Fruit fly (Drosophila melanogaster) S2 (cell line): ENCODE data around the gene mag.

Experiments
- CG8478 ChIP-seq: fragments of >200 bp; optimal IDR thresholded peaks from 2 replicates; lab custom pipeline; 2018
- CTCF ChIP-seq, 2 experiments: fragments of >200 bp; optimal IDR thresholded peaks; 2 replicates each; lab custom pipeline; 2018

mag gene

DNA sequence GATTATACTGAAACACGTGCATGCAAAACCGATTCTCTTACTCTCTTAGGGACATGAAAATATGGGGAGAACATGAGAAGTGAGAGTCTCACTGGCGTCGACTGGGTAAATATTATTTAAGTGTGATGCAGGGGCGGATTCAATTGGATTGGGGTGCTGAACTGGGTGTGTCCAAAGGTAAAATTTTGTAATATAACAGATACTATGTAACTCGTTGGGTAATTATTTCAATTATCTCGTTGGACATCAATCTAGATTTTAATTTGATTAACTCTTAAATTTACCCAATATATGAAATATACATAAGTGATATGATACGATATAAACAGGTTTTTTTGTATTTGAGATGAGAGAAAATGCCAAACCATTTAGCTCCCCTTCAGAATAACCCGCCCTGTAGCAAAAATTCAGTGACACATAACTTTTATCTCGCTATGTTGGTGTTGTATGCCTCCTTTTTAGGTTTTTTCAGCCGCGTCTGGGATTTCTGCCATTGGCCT lies 47.7 kb downstream of the mag start:
- TF ChIP-seq CTCF (optimal IDR thresholded peaks at IDR 0.05; lab: Kevin White, UChicago) = no peak
- no peak for TF ChIP-seq CG8478 (lab: Kevin White, UChicago)

DNA sequence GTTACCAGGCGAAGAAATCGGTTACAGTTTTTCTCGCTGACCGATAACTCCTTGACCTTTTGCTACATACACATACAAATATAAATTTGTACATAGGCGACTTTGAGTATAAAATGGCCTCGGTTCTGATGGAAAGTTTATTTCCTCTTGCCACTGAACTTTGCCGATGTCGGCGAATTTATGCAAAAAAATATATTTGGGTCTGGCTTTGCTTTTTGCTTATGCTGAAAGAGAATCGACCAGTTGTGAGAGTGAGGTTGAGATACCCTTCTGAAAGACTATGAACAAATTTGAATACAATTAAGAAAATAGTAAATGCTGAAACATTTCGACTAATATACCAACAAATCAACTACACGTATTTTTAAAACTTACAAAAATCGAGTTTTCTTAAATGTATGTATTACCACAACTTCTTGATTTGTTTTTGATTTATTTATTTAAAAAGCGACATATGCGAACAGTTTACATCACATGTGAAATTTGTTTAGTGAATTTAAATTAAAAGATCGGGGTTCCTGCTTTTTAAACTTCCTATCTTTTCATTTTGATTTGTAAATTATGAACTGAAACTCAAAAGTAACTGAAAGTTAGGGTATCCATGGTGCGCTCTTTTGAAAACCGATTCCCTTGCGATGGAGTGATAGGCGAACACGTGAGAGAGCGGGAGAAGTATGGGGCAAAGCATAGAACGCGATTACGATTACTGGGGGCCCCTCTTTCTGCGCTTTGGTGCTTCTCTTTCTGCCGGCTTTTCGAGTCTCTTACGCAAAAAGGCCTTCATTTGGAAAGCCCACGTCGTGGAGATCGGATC lies 48.8 kb downstream of the mag start:
- no peak for TF ChIP-seq CG8478 (lab: Kevin White, UChicago)
- TF ChIP-seq CTCF (optimal IDR thresholded peaks at IDR 0.05; lab: Kevin White, UChicago) = no peak

DNA sequence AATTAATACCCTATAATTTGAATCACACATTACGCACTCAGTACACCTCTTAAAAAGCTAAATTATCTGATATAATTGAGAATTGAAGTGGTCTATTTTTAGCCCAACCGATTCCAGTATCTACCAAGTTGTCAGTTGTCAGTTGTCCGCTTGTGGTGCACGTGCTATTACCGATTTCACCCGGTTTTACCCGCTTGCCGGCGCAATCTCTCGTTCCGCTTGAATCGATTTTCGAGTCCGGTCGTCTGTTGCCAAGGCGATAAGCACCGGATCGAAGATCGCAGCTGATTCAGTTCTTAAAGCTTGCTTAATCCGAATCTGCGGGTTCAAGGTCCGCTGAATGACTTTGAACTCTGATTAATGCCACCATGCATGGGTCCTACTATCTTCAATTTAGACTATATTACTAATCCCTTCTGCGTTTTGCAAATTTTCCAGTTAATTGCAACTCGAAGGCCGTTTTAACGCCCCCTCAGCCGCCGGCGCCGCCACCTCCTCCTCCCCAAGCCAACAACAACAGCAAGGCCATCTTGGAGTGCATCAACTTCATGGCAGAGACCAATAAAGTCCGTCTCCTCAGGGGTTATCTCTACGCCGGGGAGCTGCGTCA lies 51.1 kb downstream of the mag start:
- TF ChIP-seq CG8478 (lab: Kevin White, UChicago) (no peak), CTCF (optimal IDR thresholded peaks at IDR 0.05; lab: Kevin White, UChicago) (no peak)
